Fruit fly (Drosophila melanogaster) whole organism, embryonic: ENCODE measurements around the gene CG1764.

Experiments
- ATbp ChIP-seq: fragments of 200-800 bp; sonication (Bioruptor generic); optimal IDR thresholded peaks from 2 replicates; lab custom pipeline; 2017; ENCODE audit warnings: missing biosample characterization, mild to moderate bottlenecking, missing genetic modification characterization, missing genetic modification reagents
- Asciz ChIP-seq: fragments of 200-800 bp; sonication (Bioruptor generic); optimal IDR thresholded peaks from 2 replicates; lab custom pipeline; 2017; ENCODE audit warnings: missing biosample characterization, mild to moderate bottlenecking, missing genetic modification characterization, missing genetic modification reagents
- Awh ChIP-seq: fragments of 200-800 bp; sonication (Bioruptor generic); IDR thresholded peaks from 2 replicates; pipeline ENCODE4, ENCODE4 v1.3.6; 2022; ENCODE audit warnings: missing biosample characterization, missing genetic modification characterization
- BEAF-32 ChIP-seq: fragments of 200-800 bp; sonication (Bioruptor generic); optimal IDR thresholded peaks from 3 replicates; lab custom pipeline; 2017; ENCODE audit warnings: missing biosample characterization, missing genetic modification characterization, mild to moderate bottlenecking, moderate library complexity, missing genetic modification reagents
- BtbVII ChIP-seq: fragments of 200-800 bp; sonication (Bioruptor generic); optimal IDR thresholded peaks from 3 replicates; lab custom pipeline; 2017; ENCODE audit warnings: missing biosample characterization, mild to moderate bottlenecking, missing genetic modification characterization
- CG10274 ChIP-seq: fragments of 200-800 bp; sonication (Bioruptor generic); optimal IDR thresholded peaks from 3 replicates; lab custom pipeline; 2017; ENCODE audit warnings: missing biosample characterization, mild to moderate bottlenecking, missing genetic modification characterization
- CG10431 ChIP-seq: fragments of 200-800 bp; sonication (Bioruptor generic); optimal IDR thresholded peaks from 3 replicates; lab custom pipeline; 2018; ENCODE audit warnings: missing biosample characterization, mild to moderate bottlenecking, missing genetic modification characterization
- CG10543 ChIP-seq: fragments of 200-800 bp; sonication (Bioruptor generic); optimal IDR thresholded peaks from 3 replicates; lab custom pipeline; 2017; ENCODE audit warnings: missing biosample characterization, mild to moderate bottlenecking, missing genetic modification characterization, moderate library complexity
- CG11560 ChIP-seq: fragments of 200-800 bp; sonication (Bioruptor generic); IDR thresholded peaks from 3 replicates; pipeline ENCODE4 v1.3.6; 2022; ENCODE audit warnings: missing biosample characterization, missing genetic modification characterization
- CG12659 ChIP-seq: fragments of 200-800 bp; sonication (Bioruptor generic); optimal IDR thresholded peaks from 3 replicates; lab custom pipeline; 2017; ENCODE audit warnings: mild to moderate bottlenecking, missing biosample characterization, missing genetic modification reagents, missing genetic modification characterization
- CG15601 ChIP-seq: fragments of 200-800 bp; sonication (Bioruptor generic); optimal IDR thresholded peaks from 3 replicates; lab custom pipeline; 2019; ENCODE audit warnings: missing biosample characterization, mild to moderate bottlenecking, missing genetic modification characterization, moderate library complexity
- CG1647 ChIP-seq: fragments of 200-800 bp; sonication (Bioruptor generic); optimal IDR thresholded peaks from 3 replicates; lab custom pipeline; 2016; ENCODE audit warnings: missing biosample characterization, missing genetic modification characterization
- CG16813 ChIP-seq: fragments of 200-800 bp; sonication (Bioruptor generic); IDR thresholded peaks from 3 replicates; pipeline ENCODE4 v1.3.6; 2022; ENCODE audit warnings: missing biosample characterization, missing genetic modification characterization; ENCODE audit not compliant: partially characterized antibody
- CG17186 ChIP-seq: fragments of 200-800 bp; sonication (Bioruptor generic); optimal IDR thresholded peaks from 3 replicates; lab custom pipeline; 2017; ENCODE audit warnings: missing biosample characterization, missing genetic modification reagents, missing genetic modification characterization
- CG2129 ChIP-seq: fragments of 200-800 bp; sonication (Bioruptor generic); IDR thresholded peaks from 2 replicates; pipeline ENCODE4 v1.3.6; 2022; ENCODE audit warnings: missing biosample characterization, missing genetic modification characterization; ENCODE audit not compliant: partially characterized antibody
- CG2678 ChIP-seq: fragments of 200-800 bp; sonication (Bioruptor generic); optimal IDR thresholded peaks from 3 replicates; lab custom pipeline; 2019; ENCODE audit warnings: missing biosample characterization, mild to moderate bottlenecking, missing genetic modification characterization, moderate library complexity
- CG2889 ChIP-seq: fragments of 200-800 bp; sonication (Bioruptor generic); IDR thresholded peaks from 3 replicates; pipeline ENCODE4 v1.3.6; 2022; ENCODE audit warnings: missing biosample characterization, missing genetic modification characterization
- CG31365 ChIP-seq: fragments of 200-800 bp; sonication (Bioruptor generic); optimal IDR thresholded peaks from 2 replicates; lab custom pipeline; 2018; ENCODE audit warnings: missing biosample characterization, mild to moderate bottlenecking, missing genetic modification characterization
- CG31388 ChIP-seq: fragments of 200-800 bp; sonication (Bioruptor generic); optimal IDR thresholded peaks from 2 replicates; lab custom pipeline; 2016; ENCODE audit warnings: missing biosample characterization, missing genetic modification characterization
- CG32767 ChIP-seq: fragments of 200-800 bp; sonication (Bioruptor generic); IDR thresholded peaks from 2 replicates; pipeline ENCODE4 v1.3.6; 2022; ENCODE audit warnings: missing biosample characterization, missing genetic modification characterization
- CG6175 ChIP-seq: fragments of 200-800 bp; sonication (Bioruptor generic); IDR thresholded peaks from 3 replicates; pipeline ENCODE4 v1.3.6; 2022; ENCODE audit warnings: missing biosample characterization, missing genetic modification characterization
- CG6683 ChIP-seq: fragments of 200-800 bp; sonication (Bioruptor generic); optimal IDR thresholded peaks from 2 replicates; lab custom pipeline; 2017; ENCODE audit warnings: missing biosample characterization, mild to moderate bottlenecking, missing genetic modification characterization, missing genetic modification reagents
- CG9797 ChIP-seq: fragments of 200-800 bp; sonication (Bioruptor generic); optimal IDR thresholded peaks from 3 replicates; lab custom pipeline; 2018; ENCODE audit warnings: missing biosample characterization, mild to moderate bottlenecking, missing genetic modification characterization
- Dad ChIP-seq: fragments of 200-800 bp; sonication (Bioruptor generic); optimal IDR thresholded peaks from 3 replicates; lab custom pipeline; 2016; ENCODE audit warnings: missing biosample characterization, missing genetic modification characterization
- Dref ChIP-seq: fragments of 200-800 bp; sonication (Bioruptor generic); IDR thresholded peaks from 2 replicates; pipeline ENCODE4 v1.3.6; 2022; ENCODE audit warnings: missing biosample characterization, missing genetic modification characterization
- E2f1 ChIP-seq: fragments of 200-800 bp; sonication (Bioruptor generic); IDR thresholded peaks from 2 replicates; pipeline ENCODE4 v1.3.6; 2022; ENCODE audit warnings: missing biosample characterization, missing genetic modification characterization
- H15 ChIP-seq: fragments of 200-800 bp; sonication (Bioruptor generic); IDR thresholded peaks from 3 replicates; pipeline ENCODE4 v1.3.6; 2022; ENCODE audit warnings: missing biosample characterization, missing genetic modification characterization
- HHEX ChIP-seq: fragments of 200-800 bp; sonication (Bioruptor generic); optimal IDR thresholded peaks from 3 replicates; lab custom pipeline; 2017; ENCODE audit warnings: missing biosample characterization, mild to moderate bottlenecking, missing genetic modification characterization, missing genetic modification reagents
- HLH4C ChIP-seq: fragments of 200-800 bp; sonication (Bioruptor generic); IDR thresholded peaks from 3 replicates; pipeline ENCODE4 v1.3.6; 2022; ENCODE audit warnings: missing biosample characterization, missing genetic modification characterization; ENCODE audit not compliant: partially characterized antibody
- Hey ChIP-seq: fragments of 200-800 bp; sonication (Bioruptor generic); optimal IDR thresholded peaks from 3 replicates; lab custom pipeline; 2018; ENCODE audit warnings: missing biosample characterization, mild to moderate bottlenecking, missing genetic modification characterization
- Hmx ChIP-seq: fragments of 200-800 bp; sonication (Bioruptor generic); optimal IDR thresholded peaks from 2 replicates; lab custom pipeline; 2016; ENCODE audit warnings: missing biosample characterization, missing genetic modification characterization
- Hsf ChIP-seq: fragments of 200-800 bp; sonication (Bioruptor generic); optimal IDR thresholded peaks from 3 replicates; lab custom pipeline; 2016; ENCODE audit warnings: missing biosample characterization, missing genetic modification characterization
- Lim3 ChIP-seq: fragments of 200-800 bp; sonication (Bioruptor generic); IDR thresholded peaks from 2 replicates; pipeline ENCODE4 v1.3.6; 2022; ENCODE audit warnings: missing biosample characterization, missing genetic modification characterization
- Oaz ChIP-seq: fragments of 200-800 bp; sonication (Bioruptor generic); IDR thresholded peaks from 2 replicates; pipeline ENCODE4 v1.3.6; 2022; ENCODE audit warnings: missing biosample characterization, missing genetic modification characterization
- Ravus ChIP-seq: fragments of 200-800 bp; sonication (Bioruptor generic); IDR thresholded peaks from 2 replicates; pipeline ENCODE4 v1.3.6; 2022; ENCODE audit warnings: missing biosample characterization, missing genetic modification characterization
- Sox102F ChIP-seq: fragments of 200-800 bp; sonication (Bioruptor generic); optimal IDR thresholded peaks from 2 replicates; lab custom pipeline; 2018; ENCODE audit warnings: missing biosample characterization, mild to moderate bottlenecking, missing genetic modification characterization, moderate library complexity
- Taf1 ChIP-seq: fragments of 200-800 bp; sonication (Bioruptor generic); IDR thresholded peaks from 2 replicates; pipeline ENCODE4 v1.3.6; 2022; ENCODE audit warnings: missing biosample characterization, missing genetic modification characterization
- Trl ChIP-seq, 3 experiments: fragments of >200 bp in 2 of 3; fragments of 200-800 bp in 1 of 3; sonication (Bioruptor generic) in 1 of 3; optimal IDR thresholded peaks; 2 replicates in 1 of 3; 3 replicates in 2 of 3; lab custom pipeline; 2016 to 2017; ENCODE audit warnings: missing biosample characterization in 1 of 3, missing genetic modification characterization in 1 of 3
- ap ChIP-seq: fragments of 200-800 bp; sonication (Bioruptor generic); IDR thresholded peaks from 2 replicates; pipeline ENCODE4 v1.3.6; 2022; ENCODE audit warnings: missing biosample characterization, missing genetic modification characterization
- cg ChIP-seq: fragments of 200-800 bp; sonication (Bioruptor generic); optimal IDR thresholded peaks from 3 replicates; lab custom pipeline; 2019; ENCODE audit warnings: missing biosample characterization, mild to moderate bottlenecking, missing genetic modification characterization, moderate library complexity
- chm ChIP-seq: fragments of 200-800 bp; sonication (Bioruptor generic); IDR thresholded peaks from 2 replicates; pipeline ENCODE4 v1.3.6; 2022; ENCODE audit warnings: missing biosample characterization, missing genetic modification characterization
- fu2 ChIP-seq: fragments of 200-800 bp; sonication (Bioruptor generic); optimal IDR thresholded peaks from 2 replicates; lab custom pipeline; 2016; ENCODE audit warnings: missing biosample characterization, missing genetic modification characterization
- inv ChIP-seq: fragments of 200-800 bp; sonication (Bioruptor generic); IDR thresholded peaks from 2 replicates; pipeline ENCODE4 v1.3.6; 2022; ENCODE audit warnings: missing biosample characterization, missing genetic modification characterization; ENCODE audit not compliant: partially characterized antibody
- pb ChIP-seq: fragments of 200-800 bp; sonication (Bioruptor generic); optimal IDR thresholded peaks from 3 replicates; lab custom pipeline; 2016; ENCODE audit warnings: missing biosample characterization, missing genetic modification characterization
- pnt ChIP-seq: fragments of 200-800 bp; sonication (Bioruptor generic); optimal IDR thresholded peaks from 3 replicates; lab custom pipeline; 2016; ENCODE audit warnings: missing biosample characterization, missing genetic modification characterization
- salm ChIP-seq: fragments of 200-800 bp; sonication (Bioruptor generic); optimal IDR thresholded peaks from 2 replicates; lab custom pipeline; 2018; ENCODE audit warnings: missing biosample characterization, mild to moderate bottlenecking, missing genetic modification characterization
- ssp ChIP-seq: fragments of 200-800 bp; sonication (Bioruptor generic); IDR thresholded peaks from 2 replicates; pipeline ENCODE4 v1.3.6; 2022; ENCODE audit warnings: missing biosample characterization, missing genetic modification characterization
- tup ChIP-seq: fragments of 200-800 bp; sonication (Bioruptor generic); optimal IDR thresholded peaks from 2 replicates; lab custom pipeline; 2016; ENCODE audit warnings: missing biosample characterization, mild to moderate bottlenecking, missing genetic modification characterization, moderate library complexity
- unpg ChIP-seq: fragments of 200-800 bp; sonication (Bioruptor generic); optimal IDR thresholded peaks from 3 replicates; lab custom pipeline; 2018; ENCODE audit warnings: missing biosample characterization, mild to moderate bottlenecking, missing genetic modification characterization, moderate library complexity
- wdn ChIP-seq: fragments of 200-800 bp; sonication (Bioruptor generic); IDR thresholded peaks from 2 replicates; pipeline ENCODE4 v1.3.6; 2022; ENCODE audit warnings: missing biosample characterization, missing genetic modification characterization
- zfh1 ChIP-seq: fragments of 200-800 bp; sonication (Bioruptor generic); IDR thresholded peaks from 3 replicates; pipeline ENCODE4 v1.3.6; 2022; ENCODE audit warnings: missing biosample characterization, missing genetic modification characterization

Gene CG1764

DNA sequence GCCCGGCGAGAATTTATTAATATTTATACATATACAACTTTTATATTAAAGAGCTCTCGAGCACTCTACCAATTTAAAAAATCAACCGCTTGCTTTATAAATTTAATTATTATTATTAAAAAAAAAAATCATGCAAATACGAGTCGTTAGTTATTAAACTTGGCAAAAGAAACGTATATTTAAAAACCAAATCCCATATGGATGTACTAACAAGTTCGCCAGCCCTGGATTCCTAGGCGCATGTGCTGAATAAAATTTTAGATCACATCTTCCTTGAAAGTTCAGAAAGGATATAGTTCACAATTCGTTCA is 43.5 kb downstream of the CG1764 start, which contains the start of gene comt (continued):
- TF ChIP-seq CG2678 (tag; lab: Kevin White, UChicago) (no peak), HHEX (peak; percentile 43), Hey (tag; lab: Kevin White, UChicago) (no peak), CG12659 (GFP tag; lab: Kevin White, UChicago) (peak; percentile 56), Oaz (GFP tag; lab: Robert Waterston, UW) (no peak), Sox102F (no peak), ssp (GFP tag; lab: Robert Waterston, UW) (peak; percentile 36; the same call in 1 of the 2 replicates), CG32767 (GFP tag; lab: Robert Waterston, UW) (no peak), E2f1 (0 out of 2 replicates have a peak, but pooled peaks have one; percentile 20), CG17186 (GFP tag; lab: Kevin White, UChicago) (no peak), cg (no peak), chm (GFP tag; lab: Robert Waterston, UW) (peak; percentile 53; the same call in 1 of the 2 replicates), Hsf (no peak), fu2 (no peak), CG1647 (GFP tag; lab: Kevin White, UChicago) (no peak), CG10543 (GFP tag; lab: Kevin White, UChicago) (peak; percentile 38), Hmx (GFP tag; lab: Kevin White, UChicago) (no peak), Dref (GFP tag; lab: Robert Waterston, UW) (no peak), CG10431 (no peak), CG16813 (GFP tag; lab: Robert Waterston, UW) (no peak), CG11560 (tag; lab: Robert Waterston, UW) (no peak), CG6683 (peak; percentile 13), BEAF-32 (GFP tag; lab: Kevin White, UChicago) (no peak), tup (GFP tag; lab: Kevin White, UChicago) (no peak), CG2889 (GFP tag; lab: Robert Waterston, UW) (no peak), Taf1 (GFP tag; lab: Robert Waterston, UW) (no peak), Asciz (GFP tag; lab: Kevin White, UChicago) (no peak), CG2129 (GFP tag; lab: Robert Waterston, UW) (no peak), Trl (optimal IDR thresholded peaks at IDR 0.05; lab: Kevin White, UChicago) (no peak), Trl (GFP tag; optimal IDR thresholded peaks at IDR 0.05; lab: Kevin White, UChicago) (no peak), HLH4C (GFP tag; lab: Robert Waterston, UW) (no peak), ap (GFP tag; lab: Robert Waterston, UW) (peak; percentile 53; the same call in 1 of the 2 replicates), unpg (GFP tag; lab: Kevin White, UChicago) (peak; percentile 70), CG15601 (peak; percentile 70), Awh (GFP tag; lab: Robert Waterston, UW) (peak; percentile 74), H15 (GFP tag; lab: Robert Waterston, UW) (peak; percentile 46; the same call in 2 of the 3 replicates), CG9797 (no peak), Lim3 (GFP tag; lab: Robert Waterston, UW) (no peak), zfh1 (peak; percentile 65), Ravus (GFP tag; lab: Robert Waterston, UW) (no peak; the same call in 1 of the 2 replicates), BtbVII (peak; percentile 56), CG10274 (GFP tag; lab: Kevin White, UChicago) (no peak), inv (no peak), Dad (GFP tag; lab: Kevin White, UChicago) (no peak), CG6175 (GFP tag; lab: Robert Waterston, UW) (no peak), CG31365 (tag; lab: Kevin White, UChicago) (no peak), CG31388 (no peak), salm (no peak), pnt (no peak), ATbp (GFP tag; lab: Kevin White, UChicago) (peak; percentile 35), wdn (0 out of 2 replicates have a peak, but pooled peaks have one; percentile 14), pb (no peak)
